Fruit fly (Drosophila melanogaster) whole organism, prepupa: Measurements from ENCODE around the gene CG15258.

Experiments
- CG3032 ChIP-seq: fragments of 200-800 bp; optimal IDR thresholded peaks from 2 replicates; lab custom pipeline; 2019; ENCODE audit warnings: missing biosample characterization, mild to moderate bottlenecking, missing genetic modification characterization, moderate library complexity
- CG3919 ChIP-seq: fragments of 200-800 bp; sonication (Bioruptor generic); optimal IDR thresholded peaks from 3 replicates; lab custom pipeline; 2016; ENCODE audit warnings: missing biosample characterization, missing genetic modification characterization
- CG6854 ChIP-seq: fragments of 200-800 bp; sonication (Bioruptor generic); optimal IDR thresholded peaks from 2 replicates; lab custom pipeline; 2017; ENCODE audit warnings: missing biosample characterization, mild to moderate bottlenecking, missing genetic modification characterization
- CG8119 ChIP-seq: fragments of 200-800 bp; sonication (Bioruptor generic); IDR thresholded peaks from 3 replicates; pipeline ENCODE4 v1.3.6; 2022; ENCODE audit warnings: missing biosample characterization, missing genetic modification characterization
- CG9139 ChIP-seq: fragments of 200-800 bp; sonication (Bioruptor generic); optimal IDR thresholded peaks from 3 replicates; lab custom pipeline; 2017; ENCODE audit warnings: missing biosample characterization, mild to moderate bottlenecking, missing genetic modification characterization
- Eip75B ChIP-seq: fragments of 200-800 bp; sonication (Bioruptor generic); optimal IDR thresholded peaks from 3 replicates; lab custom pipeline; 2016; ENCODE audit warnings: missing biosample characterization, missing genetic modification characterization
- Hr39 ChIP-seq: fragments of 200-800 bp; sonication (Bioruptor generic); optimal IDR thresholded peaks from 2 replicates; lab custom pipeline; 2016; ENCODE audit warnings: missing biosample characterization, missing genetic modification characterization
- Sox15 ChIP-seq: fragments of 200-800 bp; sonication (Bioruptor generic); optimal IDR thresholded peaks from 3 replicates; lab custom pipeline; 2016; ENCODE audit warnings: missing biosample characterization, missing genetic modification characterization
- lz ChIP-seq: fragments of 200-800 bp; sonication (Bioruptor generic); optimal IDR thresholded peaks from 3 replicates; lab custom pipeline; 2016; ENCODE audit warnings: missing biosample characterization, missing genetic modification characterization

DNA sequence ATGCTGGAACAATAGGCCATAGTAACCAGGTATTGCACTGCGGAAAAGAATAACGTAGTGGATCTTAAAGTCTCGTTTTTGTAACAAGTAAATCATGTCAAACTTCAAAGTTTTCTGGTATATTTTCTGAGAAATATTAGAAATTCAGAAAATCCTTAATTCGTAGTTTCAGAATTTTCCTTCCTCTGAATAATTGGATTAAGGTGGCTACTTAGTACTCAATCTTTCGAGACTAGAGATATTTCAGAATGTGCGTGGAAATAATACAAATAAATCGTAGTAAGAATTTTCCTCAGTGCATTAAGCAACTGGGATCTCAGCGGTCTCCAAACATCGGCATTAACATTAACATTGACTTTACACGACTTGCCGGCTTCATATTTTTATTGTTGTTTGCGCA lies 12.2 kb downstream of the CG15258 start:
- TF ChIP-seq Sox15 (GFP tag; lab: Kevin White, UChicago) (no peak), Eip75B (GFP tag; lab: Kevin White, UChicago) (no peak), CG3032 (peak; percentile 15), CG6854 (GFP tag; lab: Kevin White, UChicago) (no peak), CG8119 (GFP tag; lab: Robert Waterston, UW) (no peak), CG9139 (no peak), CG3919 (GFP tag; lab: Kevin White, UChicago) (peak; percentile 11), Hr39 (no peak), lz (GFP tag; lab: Kevin White, UChicago) (no peak)
